Fruit fly (Drosophila melanogaster): ENCODE data around the gene Usp47.

Gene Usp47

dm6 chr3L:5770113-5770798 lies 17.5 kb downstream of the Usp47 start:
- peak; percentile 25 for TF ChIP-seq psq (optimal IDR thresholded peaks at IDR 0.05)
- no peak for TF ChIP-seq pan (optimal IDR thresholded peaks at IDR 0.05)

- TF ChIP-seq usp (GFP tag; optimal IDR thresholded peaks at IDR 0.05) = no peak
- no peak for TF ChIP-seq Dll (optimal IDR thresholded peaks at IDR 0.05)
- no peak for TF ChIP-seq psq (optimal IDR thresholded peaks at IDR 0.05)
- TF ChIP-seq EcR (GFP tag; optimal IDR thresholded peaks at IDR 0.05) = no peak
- TF ChIP-seq CG8478 (optimal IDR thresholded peaks at IDR 0.05) = peak; percentile 97
- no peak for TF ChIP-seq pan (optimal IDR thresholded peaks at IDR 0.05)
Measured at dm6 chr3L:5770817-5771425, 18.1 kb downstream of the Usp47 start.

dm6 chr3L:5774782-5775181 lies 22.0 kb downstream of the Usp47 start:
- TF ChIP-seq EcR (GFP tag; optimal IDR thresholded peaks at IDR 0.05) (no peak), pan (optimal IDR thresholded peaks at IDR 0.05) (no peak)

dm6 chr3L:5777114-5777513 lies 24.3 kb downstream of the Usp47 start, which contains the start of gene vito:
vito (minus strand) TSS chr3L:5777333.
- TF ChIP-seq Dll (optimal IDR thresholded peaks at IDR 0.05) (no peak), EcR (GFP tag; optimal IDR thresholded peaks at IDR 0.05) (no peak), psq (optimal IDR thresholded peaks at IDR 0.05) (no peak), usp (GFP tag; optimal IDR thresholded peaks at IDR 0.05) (no peak), pan (optimal IDR thresholded peaks at IDR 0.05) (no peak), CG8478 (optimal IDR thresholded peaks at IDR 0.05) (no peak)

dm6 chr3L:5779476-5780401 lies 27.0 kb downstream of the Usp47 start, which contains the start of the genes Myt1, PGRP-LD and Pmi:
Myt1 (minus strand) TSS chr3L:5779591.
PGRP-LD (plus strand) TSS chr3L:5780051.
Pmi (plus strand) TSS chr3L:5780051.
- TF ChIP-seq pan (optimal IDR thresholded peaks at IDR 0.05) = no peak
- no peak for TF ChIP-seq Dll (optimal IDR thresholded peaks at IDR 0.05)
- no peak for TF ChIP-seq psq (optimal IDR thresholded peaks at IDR 0.05)
- no peak for TF ChIP-seq usp (GFP tag; optimal IDR thresholded peaks at IDR 0.05)
- TF ChIP-seq EcR (GFP tag; optimal IDR thresholded peaks at IDR 0.05) = no peak
- TF ChIP-seq CG8478 (optimal IDR thresholded peaks at IDR 0.05) = no peak

dm6 chr3L:5785237-5786062 lies 32.7 kb downstream of the Usp47 start:
- TF ChIP-seq EcR (GFP tag; optimal IDR thresholded peaks at IDR 0.05) (no peak), pan (optimal IDR thresholded peaks at IDR 0.05) (no peak), psq (optimal IDR thresholded peaks at IDR 0.05) (no peak), Dll (optimal IDR thresholded peaks at IDR 0.05) (no peak), CG8478 (optimal IDR thresholded peaks at IDR 0.05) (no peak), usp (GFP tag; optimal IDR thresholded peaks at IDR 0.05) (no peak)

- no peak for TF ChIP-seq EcR (GFP tag; optimal IDR thresholded peaks at IDR 0.05)
- TF ChIP-seq pan (optimal IDR thresholded peaks at IDR 0.05) = no peak
- TF ChIP-seq psq (optimal IDR thresholded peaks at IDR 0.05) = no peak
- no peak for TF ChIP-seq usp (GFP tag; optimal IDR thresholded peaks at IDR 0.05)
- no peak for TF ChIP-seq CG8478 (optimal IDR thresholded peaks at IDR 0.05)
- TF ChIP-seq Dll (optimal IDR thresholded peaks at IDR 0.05) = no peak
Measured at dm6 chr3L:5786604-5787003, 33.8 kb downstream of the Usp47 start, which contains the start of gene Cralbp. Cralbp (minus strand) TSS chr3L:5786718.

- TF ChIP-seq CG8478 (optimal IDR thresholded peaks at IDR 0.05) (no peak), usp (GFP tag; optimal IDR thresholded peaks at IDR 0.05) (no peak), pan (optimal IDR thresholded peaks at IDR 0.05) (no peak), EcR (GFP tag; optimal IDR thresholded peaks at IDR 0.05) (no peak), Dll (optimal IDR thresholded peaks at IDR 0.05) (no peak), psq (optimal IDR thresholded peaks at IDR 0.05) (no peak)
Measured at dm6 chr3L:5787476-5787875, 34.7 kb downstream of the Usp47 start.

- TF ChIP-seq usp (GFP tag; optimal IDR thresholded peaks at IDR 0.05) (no peak), CG8478 (optimal IDR thresholded peaks at IDR 0.05) (no peak), psq (optimal IDR thresholded peaks at IDR 0.05) (no peak), Dll (optimal IDR thresholded peaks at IDR 0.05) (no peak), pan (optimal IDR thresholded peaks at IDR 0.05) (no peak), EcR (GFP tag; optimal IDR thresholded peaks at IDR 0.05) (no peak)
Measured at dm6 chr3L:5788823-5789222, 36.0 kb downstream of the Usp47 start.

- TF ChIP-seq Dll (optimal IDR thresholded peaks at IDR 0.05) (no peak), psq (optimal IDR thresholded peaks at IDR 0.05) (no peak), usp (GFP tag; optimal IDR thresholded peaks at IDR 0.05) (no peak), CG8478 (optimal IDR thresholded peaks at IDR 0.05) (no peak), pan (optimal IDR thresholded peaks at IDR 0.05) (no peak), EcR (GFP tag; optimal IDR thresholded peaks at IDR 0.05) (no peak)
Measured at dm6 chr3L:5789663-5790062, 36.9 kb downstream of the Usp47 start.

dm6 chr3L:5793967-5794366 lies 41.2 kb downstream of the Usp47 start, which contains the start of gene Bre1:
Bre1 (minus strand) TSS chr3L:5794192.
- TF ChIP-seq usp (GFP tag; optimal IDR thresholded peaks at IDR 0.05) (no peak), CG8478 (optimal IDR thresholded peaks at IDR 0.05) (no peak), EcR (GFP tag; optimal IDR thresholded peaks at IDR 0.05) (no peak), pan (optimal IDR thresholded peaks at IDR 0.05) (no peak), psq (optimal IDR thresholded peaks at IDR 0.05) (no peak), Dll (optimal IDR thresholded peaks at IDR 0.05) (no peak)
